Worm (Caenorhabditis elegans) whole organism, mixed stage, embryonic: ENCODE measurements around the gene sru-19.

ENCODE experiments used
- M03D4.4 ChIP-seq: sonication (generic microtip); optimal IDR thresholded peaks from 2 replicates; lab custom pipeline; 2017; ENCODE audit warnings: mild to moderate bottlenecking, missing genetic modification characterization, missing compliant biosample characterization
- bed-3 ChIP-seq: fragments of 200-800 bp; sonication (Bioruptor generic); optimal IDR thresholded peaks from 3 replicates; lab custom pipeline; 2018; ENCODE audit warnings: mild to moderate bottlenecking, missing genetic modification characterization, moderate library complexity, missing compliant biosample characterization
- blmp-1 ChIP-seq: fragments of 150-350 bp; optimal IDR thresholded peaks from 2 replicates; lab custom pipeline; 2014; ENCODE audit warnings: missing biosample characterization, missing genetic modification characterization
- ceh-39 ChIP-seq: fragments of 150-350 bp; optimal IDR thresholded peaks from 2 replicates; lab custom pipeline; 2014; ENCODE audit warnings: missing biosample characterization, missing genetic modification characterization
- ceh-43 ChIP-seq: fragments of 200-800 bp; sonication (Bioruptor generic); optimal IDR thresholded peaks from 2 replicates; lab custom pipeline; 2018; ENCODE audit warnings: mild to moderate bottlenecking, missing genetic modification characterization, moderate library complexity, missing compliant biosample characterization
- cnd-1 ChIP-seq: fragments of 200-800 bp; sonication (Bioruptor generic); optimal IDR thresholded peaks from 2 replicates; lab custom pipeline; 2018; ENCODE audit warnings: mild to moderate bottlenecking, missing genetic modification characterization, missing compliant biosample characterization
- elt-1 ChIP-seq: sonication (generic microtip); optimal IDR thresholded peaks from 2 replicates; lab custom pipeline; 2017; ENCODE audit warnings: missing genetic modification characterization, mild to moderate bottlenecking, missing compliant biosample characterization, antibody characterized with exemption, moderate library complexity, borderline replicate concordance; ENCODE audit not compliant: insufficient read depth
- ham-2 ChIP-seq: fragments of 200-800 bp; sonication (Bioruptor generic); optimal IDR thresholded peaks from 2 replicates; lab custom pipeline; 2018; ENCODE audit warnings: mild to moderate bottlenecking, missing genetic modification characterization, missing compliant biosample characterization
- hlh-1 ChIP-seq: fragments of 150-350 bp; optimal IDR thresholded peaks from 2 replicates; lab custom pipeline; 2014; ENCODE audit warnings: missing biosample characterization, missing genetic modification reagents, missing genetic modification characterization
- lin-13 ChIP-seq: fragments of 150-350 bp; optimal IDR thresholded peaks from 2 replicates; lab custom pipeline; 2014; ENCODE audit warnings: missing biosample characterization, missing genetic modification characterization
- lin-32 ChIP-seq: fragments of 200-800 bp; sonication (Bioruptor generic); optimal IDR thresholded peaks from 2 replicates; lab custom pipeline; 2018; ENCODE audit warnings: mild to moderate bottlenecking, missing genetic modification characterization, missing compliant biosample characterization
- lsy-2 ChIP-seq: fragments of 150-350 bp; optimal IDR thresholded peaks from 2 replicates; lab custom pipeline; 2014; ENCODE audit warnings: missing biosample characterization, missing genetic modification characterization
- nhr-12 ChIP-seq: fragments of 150-350 bp; optimal IDR thresholded peaks from 2 replicates; lab custom pipeline; 2014; ENCODE audit warnings: missing biosample characterization, missing genetic modification characterization
- nhr-2 ChIP-seq: fragments of 150-350 bp; optimal IDR thresholded peaks from 2 replicates; lab custom pipeline; 2014; ENCODE audit warnings: missing biosample characterization, missing genetic modification characterization
- nhr-237 ChIP-seq: fragments of 150-350 bp; optimal IDR thresholded peaks from 2 replicates; lab custom pipeline; 2014; ENCODE audit warnings: missing biosample characterization, missing genetic modification characterization
- nhr-28 ChIP-seq: fragments of 150-350 bp; optimal IDR thresholded peaks from 2 replicates; lab custom pipeline; 2014; ENCODE audit warnings: missing biosample characterization, missing genetic modification characterization
- nhr-76 ChIP-seq: sonication (generic microtip); optimal IDR thresholded peaks from 2 replicates; lab custom pipeline; 2017; ENCODE audit warnings: missing biosample characterization, missing genetic modification characterization
- pha-4 ChIP-seq: fragments of 150-350 bp; optimal IDR thresholded peaks from 2 replicates; lab custom pipeline; 2018; ENCODE audit warnings: missing biosample characterization, missing genetic modification reagents, missing genetic modification characterization
- unc-120 ChIP-seq: sonication (generic microtip); optimal IDR thresholded peaks from 2 replicates; lab custom pipeline; 2017; ENCODE audit warnings: missing genetic modification characterization, missing compliant biosample characterization; ENCODE audit not compliant: poor library complexity, severe bottlenecking
- unc-62 ChIP-seq: fragments of 150-350 bp; optimal IDR thresholded peaks from 2 replicates; lab custom pipeline; 2014; ENCODE audit warnings: missing biosample characterization, missing genetic modification reagents, missing genetic modification characterization
- zip-8 ChIP-seq: fragments of 150-350 bp; optimal IDR thresholded peaks from 2 replicates; lab custom pipeline; 2014; ENCODE audit warnings: missing biosample characterization, missing genetic modification characterization

Gene sru-19

DNA sequence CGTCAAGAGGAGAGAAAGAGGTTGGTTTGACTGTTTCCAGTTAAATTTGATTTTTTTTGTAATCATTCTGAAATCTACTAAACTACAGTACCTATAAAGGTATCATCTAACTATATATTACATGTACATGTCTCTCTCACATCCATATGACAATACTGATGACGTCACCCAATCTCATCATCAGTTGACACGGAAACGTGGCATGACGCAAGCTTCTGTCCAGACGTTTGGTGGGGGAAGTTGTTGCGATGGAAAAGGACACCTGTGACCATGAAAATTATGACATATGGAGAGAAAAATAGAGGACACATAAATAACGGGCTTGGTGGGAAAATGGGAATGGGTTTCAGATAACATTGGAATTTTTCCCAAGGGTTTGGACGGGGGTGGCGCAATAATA, 50.7 kb downstream of the sru-19 start:
- TF ChIP-seq nhr-2 (tag; lab: Kevin White, UChicago) (peak; percentile 87), ceh-43 (GFP tag; lab: Kevin White, UChicago) (no peak), lsy-2 (no peak), cnd-1 (tag; lab: Kevin White, UChicago) (peak; percentile 49), M03D4.4 (tag; lab: Kevin White, UChicago) (no peak), unc-62 (GFP tag; lab: Kevin White, UChicago) (peak; percentile 46), nhr-76 (tag; lab: Kevin White, UChicago) (no peak), ham-2 (GFP tag; lab: Kevin White, UChicago) (no peak), bed-3 (GFP tag; lab: Kevin White, UChicago) (no peak), ceh-39 (tag; lab: Kevin White, UChicago) (no peak), elt-1 (tag; lab: Kevin White, UChicago) (no peak), lin-13 (tag; lab: Kevin White, UChicago) (no peak), unc-120 (tag; lab: Kevin White, UChicago) (no peak), nhr-28 (no peak), pha-4 (no peak), blmp-1 (tag; lab: Kevin White, UChicago) (no peak), nhr-237 (tag; lab: Kevin White, UChicago) (no peak), hlh-1 (no peak), nhr-12 (tag; lab: Kevin White, UChicago) (no peak), lin-32 (GFP tag; lab: Kevin White, UChicago) (peak; percentile 43), zip-8 (tag; lab: Kevin White, UChicago) (peak; percentile 97)
